Fruit fly (Drosophila melanogaster): ENCODE results near the gene egh.

- TF ChIP-seq CTCF (optimal IDR thresholded peaks at IDR 0.05) = no peak
- TF ChIP-seq CG8478 (optimal IDR thresholded peaks at IDR 0.05) = no peak
Observed at dm6 chrX:2593753-2594096, 5.4 kb downstream of the egh start.
